Fruit fly (Drosophila melanogaster) Kc167 (cell line): ENCODE data around the gene CHES-1-like.

Experiments used
- Myc ChIP-seq: fragments of >200 bp; optimal IDR thresholded peaks from 2 replicates; lab custom pipeline; 2017; ENCODE audit warnings: missing external identifiers
- insv ChIP-seq: fragments of >200 bp; optimal IDR thresholded peaks from 3 replicates; lab custom pipeline; 2018; ENCODE audit warnings: missing external identifiers
- psq ChIP-seq: fragments of >200 bp; optimal IDR thresholded peaks from 2 replicates; lab custom pipeline; 2017; ENCODE audit warnings: missing external identifiers
- ttk ChIP-seq: sonication (Bioruptor generic); optimal IDR thresholded peaks from 2 replicates; lab custom pipeline; 2017; ENCODE audit warnings: missing external identifiers

DNA sequence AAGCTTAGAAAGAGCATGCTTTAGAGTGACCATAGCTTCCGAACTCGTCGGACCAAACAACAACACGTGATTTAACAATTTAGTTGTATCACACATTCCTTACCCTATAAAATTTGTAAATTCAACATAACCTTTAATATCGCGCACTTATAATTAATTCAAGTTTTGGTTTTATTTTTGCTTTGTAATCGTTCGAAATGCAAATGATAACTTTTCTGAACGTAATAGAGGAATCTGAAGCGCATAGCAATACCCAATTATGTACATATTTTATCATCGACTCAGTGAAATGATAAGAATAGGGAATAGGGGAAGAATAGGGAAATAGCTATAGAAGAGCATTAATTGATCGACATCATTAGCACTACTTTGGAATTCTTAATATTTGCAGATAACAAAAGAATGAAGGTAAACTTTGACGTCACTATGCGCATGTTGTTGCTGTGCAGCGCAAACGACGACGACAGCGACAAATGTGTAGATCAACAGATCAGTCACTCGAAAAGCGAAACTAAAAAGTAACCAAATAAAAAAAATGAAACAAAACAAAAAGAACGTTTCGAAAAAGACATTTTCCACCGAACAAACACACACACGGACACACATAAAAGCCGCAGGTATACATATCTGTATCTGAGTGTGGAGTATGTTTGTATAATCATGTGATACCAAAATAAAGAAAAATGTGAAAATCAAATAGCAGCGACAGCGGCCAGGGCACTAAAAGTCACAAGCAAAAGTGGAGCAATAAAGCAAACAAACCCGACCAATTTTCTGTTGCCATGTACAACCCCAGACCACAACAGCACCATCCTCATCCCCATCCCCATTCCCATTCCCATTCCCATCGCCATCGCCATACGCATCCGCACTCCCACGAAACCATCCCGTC lies 1.6 kb downstream of the CHES-1-like start:
- TF ChIP-seq Myc (lab: Kevin White, UChicago), result no peak
- no peak for TF ChIP-seq ttk (lab: Kevin White, UChicago)
- no peak for TF ChIP-seq psq (lab: Kevin White, UChicago)
- TF ChIP-seq insv (lab: Kevin White, UChicago), result no peak
